2 fruit fly cellular contexts compared by ENCODE assay signal in genomic region chr3R:4866073-4866472, dm6.
A peak's percentile ranks its signal among the peaks of the same experiment; 100 is the strongest.
TF ChIP-seq lines count a peak whose summit lies in the region.

No protein-coding gene starts in this region.

- TF ChIP-seq CTCF in whole organism, embryonic (GFP tag; optimal IDR thresholded peaks at IDR 0.05; lab: Kevin White, UChicago) = no peak

TF ChIP-seq in whole organism, embryonic, 481 proteins besides CTCF, POLR2A, EP300 and RAD21:
- TF ChIP-seq hb (GFP tag; IDR thresholded peaks at IDR 0.05; lab: Robert Waterston, UW; ENCODE audit: partially characterized antibody) = 0 out of 3 replicates have a peak, but pooled peaks have one; percentile 12
- peak; percentile 79 for TF ChIP-seq CG15479 (GFP tag; optimal IDR thresholded peaks at IDR 0.05; lab: Kevin White, UChicago)
- peak; percentile 50 for TF ChIP-seq zen (tag; optimal IDR thresholded peaks at IDR 0.05; lab: Kevin White, UChicago)
- TF ChIP-seq Kr (GFP tag; optimal IDR thresholded peaks at IDR 0.05; lab: Kevin White, UChicago) = peak; percentile 20
- TF ChIP-seq ac (GFP tag; optimal IDR thresholded peaks at IDR 0.05; lab: Kevin White, UChicago) = peak; percentile 37
- no peak for TF ChIP-seq dati (GFP tag; IDR thresholded peaks at IDR 0.05; lab: Robert Waterston, UW)
- no peak for TF ChIP-seq prd (optimal IDR thresholded peaks at IDR 0.05; lab: Kevin White, UChicago)
- peak; percentile 44; the same call in 1 of the 3 replicates for TF ChIP-seq prd (GFP tag; IDR thresholded peaks at IDR 0.05; lab: Robert Waterston, UW)
- peak; percentile 28 for TF ChIP-seq twi (tag; optimal IDR thresholded peaks at IDR 0.05; lab: Kevin White, UChicago)
- no peak for TF ChIP-seq stwl (tag; optimal IDR thresholded peaks at IDR 0.05; lab: Kevin White, UChicago)

TF ChIP-seq in whole organism, prepupa, 60 proteins besides CTCF, POLR2A, EP300 and RAD21:
- TF ChIP-seq CG6792 (GFP tag; optimal IDR thresholded peaks at IDR 0.05; lab: Kevin White, UChicago) = no peak
- no peak for TF ChIP-seq CG8319 (GFP tag; optimal IDR thresholded peaks at IDR 0.05; lab: Kevin White, UChicago)
- TF ChIP-seq Met (GFP tag; optimal IDR thresholded peaks at IDR 0.05; lab: Kevin White, UChicago) = no peak
- no peak for TF ChIP-seq acj6 (GFP tag; optimal IDR thresholded peaks at IDR 0.05; lab: Kevin White, UChicago)
- TF ChIP-seq svp (GFP tag; lab: Kevin White, UChicago) = peak; percentile 58
- no peak for TF ChIP-seq Ets96B (tag; optimal IDR thresholded peaks at IDR 0.05; lab: Kevin White, UChicago)
TF ChIP-seq in whole organism, prepupa: peak in this region for 1.
